Worm (Caenorhabditis elegans): ENCODE data around the gene ZC239.16.

The ZC239.16 gene

ce11 chrII:3244070-3244469 is 19.0 kb upstream of the ZC239.16 start, which contains the start of gene C17F4.12:
TSS of gene C17F4.12 (minus strand) at chrII:3244170.
- TF ChIP-seq daf-16 (GFP tag; optimal IDR thresholded peaks at IDR 0.05) = no peak
- no peak for TF ChIP-seq daf-16 (tag; optimal IDR thresholded peaks at IDR 0.05)
- no peak for TF ChIP-seq zfp-2 (tag; optimal IDR thresholded peaks at IDR 0.05)
- no peak for TF ChIP-seq ama-1 (optimal IDR thresholded peaks at IDR 0.05)
- no peak for TF ChIP-seq ceh-32 (tag; optimal IDR thresholded peaks at IDR 0.05; ENCODE audit: poor library complexity)
- TF ChIP-seq fos-1 (tag; optimal IDR thresholded peaks at IDR 0.05) = no peak
- TF ChIP-seq dve-1 (tag; optimal IDR thresholded peaks at IDR 0.05; ENCODE audit: insufficient read depth) = no peak
- TF ChIP-seq dmd-8 (GFP tag; IDR thresholded peaks at IDR 0.05) = no peak
- TF ChIP-seq mdt-29 (GFP tag; IDR thresholded peaks at IDR 0.05) = no peak
- TF ChIP-seq hif-1 (tag; optimal IDR thresholded peaks at IDR 0.05) = no peak
- no peak for TF ChIP-seq lin-15B (tag; optimal IDR thresholded peaks at IDR 0.05)
- TF ChIP-seq zag-1 (tag; optimal IDR thresholded peaks at IDR 0.05) = no peak
- no peak for TF ChIP-seq lim-7 (GFP tag; IDR thresholded peaks at IDR 0.05)
- TF ChIP-seq nhr-42 (GFP tag; IDR thresholded peaks at IDR 0.05) = no peak
- TF ChIP-seq nhr-10 (tag; optimal IDR thresholded peaks at IDR 0.05) = no peak
- TF ChIP-seq ceh-20 (GFP tag; IDR thresholded peaks at IDR 0.05) = no peak

- TF ChIP-seq egl-43 (GFP tag; IDR thresholded peaks at IDR 0.05) (no peak), nhr-28 (tag; optimal IDR thresholded peaks at IDR 0.05) (peak; percentile 0)
Measured at ce11 chrII:3241842-3242241, 16.7 kb upstream of the ZC239.16 start.

ce11 chrII:3240207-3240606 is 15.1 kb upstream of the ZC239.16 start, which contains the start of gene C17F4.3:
TSS of gene C17F4.3 (plus strand) at chrII:3240507.
- peak in 1 of 2 experiments; percentile 70 for TF ChIP-seq unc-62 (GFP tag; optimal IDR thresholded peaks at IDR 0.05 in 1 of 2)
- TF ChIP-seq unc-62 (tag; optimal IDR thresholded peaks at IDR 0.05) = no peak
- no peak for TF ChIP-seq fos-1 (tag; optimal IDR thresholded peaks at IDR 0.05)

- TF ChIP-seq jun-1 (tag; optimal IDR thresholded peaks at IDR 0.05) = no peak
- TF ChIP-seq unc-62 (GFP tag; optimal IDR thresholded peaks at IDR 0.05 in 1 of 2) = peak in 1 of 2 experiments; percentile 2
- TF ChIP-seq unc-62 (tag; optimal IDR thresholded peaks at IDR 0.05) = no peak
Measured at ce11 chrII:3237038-3237521, 12.0 kb upstream of the ZC239.16 start, which contains the start of the genes srz-67 and C17F4.11. TSS of gene srz-67 (minus strand) at chrII:3237138. TSS of gene C17F4.11 (plus strand) at chrII:3237471.

ce11 chrII:3234725-3235124 is 9.6 kb upstream of the ZC239.16 start, which contains the start of gene C17F4.8:
TSS of gene C17F4.8 (minus strand) at chrII:3234825.
- TF ChIP-seq mes-2 (tag; optimal IDR thresholded peaks at IDR 0.05; ENCODE audit: poor library complexity, severe bottlenecking) (no peak), zfp-3 (GFP tag; conservative IDR thresholded peaks at IDR 0.05) (no peak), unc-39 (tag; optimal IDR thresholded peaks at IDR 0.05) (no peak), ceh-20 (GFP tag; IDR thresholded peaks at IDR 0.05) (no peak), ceh-82 (tag; optimal IDR thresholded peaks at IDR 0.05) (no peak), dpl-1 (GFP tag; optimal IDR thresholded peaks at IDR 0.05) (no peak), ces-1 (GFP tag; optimal IDR thresholded peaks at IDR 0.05) (no peak), nhr-41 (GFP tag; IDR thresholded peaks at IDR 0.05) (no peak), dmd-6 (GFP tag; IDR thresholded peaks at IDR 0.05) (no peak), fkh-10 (GFP tag; optimal IDR thresholded peaks at IDR 0.05) (no peak), hif-1 (tag; optimal IDR thresholded peaks at IDR 0.05) (no peak), gei-8 (GFP tag; optimal IDR thresholded peaks at IDR 0.05) (no peak), hlh-11 (tag; optimal IDR thresholded peaks at IDR 0.05) (no peak)

ce11 chrII:3230422-3230821 is 5.3 kb upstream of the ZC239.16 start, which contains the start of gene srh-297:
TSS of gene srh-297 (minus strand) at chrII:3230522.
- TF ChIP-seq nhr-41 (GFP tag; IDR thresholded peaks at IDR 0.05) = no peak
- TF ChIP-seq tra-1 (GFP tag; IDR thresholded peaks at IDR 0.05) = no peak
- TF ChIP-seq daf-8 (GFP tag; IDR thresholded peaks at IDR 0.05) = no peak
- TF ChIP-seq fos-1 (tag; optimal IDR thresholded peaks at IDR 0.05) = no peak
- TF ChIP-seq gei-8 (GFP tag; optimal IDR thresholded peaks at IDR 0.05) = no peak
- no peak for TF ChIP-seq nhr-76 (tag; optimal IDR thresholded peaks at IDR 0.05)
- no peak for TF ChIP-seq lin-38 (GFP tag; IDR thresholded peaks at IDR 0.05)
- no peak for TF ChIP-seq dmd-9 (GFP tag; IDR thresholded peaks at IDR 0.05)

Measured in whole organism, L4 larva.